Worm (Caenorhabditis elegans): ENCODE data around the gene hrg-4.

- TF ChIP-seq him-1 (tag; optimal IDR thresholded peaks at IDR 0.05) (no peak), W03F9.2 (tag; optimal IDR thresholded peaks at IDR 0.05) (no peak), dao-5 (tag; optimal IDR thresholded peaks at IDR 0.05) (no peak)
Observed at ce11 chrIV:11015881-11016280, 14.9 kb downstream of the hrg-4 start, which contains the start of gene F13H10.3.
